Worm (Caenorhabditis elegans): ENCODE results near the gene ptc-1.

The ptc-1 gene

DNA sequence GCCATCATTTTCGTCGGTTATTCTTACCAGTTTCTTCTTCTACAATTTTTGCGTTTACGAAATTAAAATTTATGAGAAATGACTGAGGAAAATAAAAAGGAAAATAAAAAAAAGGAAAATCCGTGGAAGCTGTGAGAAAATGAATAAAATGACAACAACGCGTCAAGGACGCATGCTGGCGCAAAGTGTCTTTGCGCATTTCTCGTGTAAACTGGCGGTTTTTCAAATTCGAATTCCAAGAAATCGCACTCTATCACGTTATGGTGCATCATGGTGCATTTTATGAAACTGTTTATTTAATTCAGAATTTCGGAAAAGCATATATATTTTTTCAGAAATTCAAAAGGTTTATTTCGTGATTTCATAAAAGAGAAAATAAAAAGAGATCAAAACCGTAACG is 52.1 kb downstream of the ptc-1 start, which contains the start of gene dbt-1 (continued):
- peak; percentile 79 for TF ChIP-seq lin-38 (GFP tag; IDR thresholded peaks at IDR 0.05)
- no peak for TF ChIP-seq daf-12 (tag; optimal IDR thresholded peaks at IDR 0.05)
- peak; percentile 24 for TF ChIP-seq jun-1 (tag; optimal IDR thresholded peaks at IDR 0.05)
- TF ChIP-seq nhr-42 (GFP tag; IDR thresholded peaks at IDR 0.05) = no peak
- TF ChIP-seq zfp-3 (GFP tag; conservative IDR thresholded peaks at IDR 0.05) = no peak
- no peak for TF ChIP-seq ceh-32 (tag; optimal IDR thresholded peaks at IDR 0.05; ENCODE audit: poor library complexity)
- TF ChIP-seq ztf-7 (tag; optimal IDR thresholded peaks at IDR 0.05) = peak; percentile 49
- no peak for TF ChIP-seq pha-4 (GFP tag; IDR thresholded peaks at IDR 0.05)
- peak; percentile 4 for TF ChIP-seq pha-4 (tag; optimal IDR thresholded peaks at IDR 0.05)
- TF ChIP-seq ceh-82 (tag; optimal IDR thresholded peaks at IDR 0.05) = no peak
- TF ChIP-seq nhr-111 (GFP tag; optimal IDR thresholded peaks at IDR 0.05) = no peak
- peak; percentile 57 for TF ChIP-seq nhr-11 (tag; optimal IDR thresholded peaks at IDR 0.05)
- TF ChIP-seq F44E2.7 (GFP tag; IDR thresholded peaks at IDR 0.05) = no peak
- TF ChIP-seq daf-19 (GFP tag; conservative IDR thresholded peaks at IDR 0.05) = no peak
- TF ChIP-seq spr-1 (tag; optimal IDR thresholded peaks at IDR 0.05) = peak; percentile 15
- TF ChIP-seq hlh-11 (tag; optimal IDR thresholded peaks at IDR 0.05) = no peak
- TF ChIP-seq aly-2 (tag; optimal IDR thresholded peaks at IDR 0.05) = no peak
- TF ChIP-seq Y48G9A.11 (GFP tag; IDR thresholded peaks at IDR 0.05) = no peak
- TF ChIP-seq aha-1 (tag) = peak; percentile 89
- no peak for TF ChIP-seq ZK546.5 (tag; optimal IDR thresholded peaks at IDR 0.05)
- peak; percentile 83 for TF ChIP-seq nhr-102 (tag; optimal IDR thresholded peaks at IDR 0.05)
- TF ChIP-seq ceh-44 (GFP tag; IDR thresholded peaks at IDR 0.05) = no peak
- TF ChIP-seq mxl-2 (GFP tag; conservative IDR thresholded peaks at IDR 0.05) = no peak
- TF ChIP-seq nhr-10 (tag; optimal IDR thresholded peaks at IDR 0.05) = no peak
- TF ChIP-seq nhr-77 (tag; optimal IDR thresholded peaks at IDR 0.05) = peak; percentile 18
- TF ChIP-seq nhr-41 (GFP tag; IDR thresholded peaks at IDR 0.05) = no peak
- peak; percentile 98 for TF ChIP-seq dpl-1 (GFP tag; optimal IDR thresholded peaks at IDR 0.05)
- TF ChIP-seq T26A8.4 (GFP tag; IDR thresholded peaks at IDR 0.05) = no peak; the same call in 1 of the 2 replicates
- no peak for TF ChIP-seq ZK337.2 (GFP tag; IDR thresholded peaks at IDR 0.05)
- TF ChIP-seq snpc-4 (tag; optimal IDR thresholded peaks at IDR 0.05) = no peak
- no peak for TF ChIP-seq pqm-1 (tag; optimal IDR thresholded peaks at IDR 0.05)
- peak; percentile 52 for TF ChIP-seq nhr-6 (tag; optimal IDR thresholded peaks at IDR 0.05)
- TF ChIP-seq hmg-1.1 (GFP tag; IDR thresholded peaks at IDR 0.05) = peak; percentile 73
- TF ChIP-seq nhr-48 (tag; optimal IDR thresholded peaks at IDR 0.05) = peak; percentile 62
- peak; percentile 48 for TF ChIP-seq lin-13 (GFP tag; optimal IDR thresholded peaks at IDR 0.05)
- no peak for TF ChIP-seq zfp-2 (tag; optimal IDR thresholded peaks at IDR 0.05)
- TF ChIP-seq madf-9 (GFP tag; conservative IDR thresholded peaks at IDR 0.05) = no peak
- no peak for TF ChIP-seq Y105C5A.15 (GFP tag; IDR thresholded peaks at IDR 0.05)
- TF ChIP-seq snpc-1.2 (GFP tag; IDR thresholded peaks at IDR 0.05) = no peak
- TF ChIP-seq skn-1 (tag; optimal IDR thresholded peaks at IDR 0.05) = no peak
- peak; percentile 86 for TF ChIP-seq duxl-1 (tag; optimal IDR thresholded peaks at IDR 0.05; ENCODE audit: poor library complexity)
- TF ChIP-seq vab-7 (GFP tag; IDR thresholded peaks at IDR 0.05) = no peak

DNA sequence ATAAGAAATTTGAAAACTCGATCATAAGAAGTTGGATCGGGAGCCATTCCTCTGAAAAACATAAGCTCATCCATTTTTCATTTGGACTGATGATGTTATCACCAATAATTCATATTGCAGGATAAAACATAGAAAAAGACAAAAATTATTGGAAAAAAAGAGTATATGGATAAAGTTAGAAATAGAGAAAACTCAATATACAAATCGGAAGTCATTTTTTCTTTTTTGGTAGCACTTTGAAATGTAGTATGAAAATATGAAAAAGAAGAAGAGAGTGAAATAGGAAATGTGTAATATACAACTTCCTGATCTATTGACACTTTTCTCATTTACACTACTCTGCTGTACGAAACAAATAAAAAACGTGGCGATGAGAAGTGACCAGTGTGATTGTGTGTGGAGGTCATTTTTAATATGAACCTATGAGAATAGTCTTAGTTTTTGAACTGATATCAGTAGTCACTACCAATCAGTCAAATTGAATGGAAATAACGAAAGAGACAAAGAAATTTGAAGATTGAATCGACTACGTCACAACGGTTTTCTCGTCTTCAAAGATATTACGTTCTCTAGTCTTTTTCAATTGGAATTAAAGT is 53.9 kb downstream of the ptc-1 start, which contains the start of gene ZK669.5:
ZK669.5 (minus strand) TSS at position 51 of the 596 bp plus-strand sequence.
- peak; percentile 38 for TF ChIP-seq nhr-28 (tag; optimal IDR thresholded peaks at IDR 0.05)
- no peak for TF ChIP-seq ceh-28 (tag; optimal IDR thresholded peaks at IDR 0.05)

Data from whole organism, L4 larva.